Worm (Caenorhabditis elegans) whole organism, late embryonic: ENCODE results near the gene zfp-3.

Experiments
- K02D7.2 ChIP-seq: sonication (generic microtip); optimal IDR thresholded peaks from 2 replicates; lab custom pipeline; 2017; ENCODE audit warnings: mild to moderate bottlenecking, missing genetic modification characterization, missing compliant biosample characterization
- ceh-48 ChIP-seq: sonication (generic microtip); optimal IDR thresholded peaks from 2 replicates; lab custom pipeline; 2016; ENCODE audit warnings: missing genetic modification characterization, inconsistent platforms, missing compliant biosample characterization
- ceh-9 ChIP-seq: sonication (generic microtip); optimal IDR thresholded peaks from 2 replicates; lab custom pipeline; 2016; ENCODE audit warnings: mild to moderate bottlenecking, missing genetic modification characterization, inconsistent platforms, missing compliant biosample characterization
- eyg-1 ChIP-seq: sonication (generic microtip); optimal IDR thresholded peaks from 2 replicates; lab custom pipeline; 2016; ENCODE audit warnings: missing genotype, missing genetic modification characterization, missing compliant biosample characterization
- gmeb-2 ChIP-seq: sonication (generic microtip); optimal IDR thresholded peaks from 2 replicates; lab custom pipeline; 2016; ENCODE audit warnings: missing genetic modification characterization, inconsistent platforms, missing compliant biosample characterization
- hlh-15 ChIP-seq: sonication (generic microtip); optimal IDR thresholded peaks from 2 replicates; lab custom pipeline; 2016; ENCODE audit warnings: missing genetic modification characterization, missing compliant biosample characterization
- nhr-232 ChIP-seq: sonication (generic microtip); optimal IDR thresholded peaks from 2 replicates; lab custom pipeline; 2016; ENCODE audit warnings: missing genetic modification characterization, missing compliant biosample characterization
- pqm-1 ChIP-seq: sonication (generic microtip); optimal IDR thresholded peaks from 2 replicates; lab custom pipeline; 2016; ENCODE audit warnings: missing genetic modification characterization, missing compliant biosample characterization
- syd-9 ChIP-seq: sonication (generic microtip); optimal IDR thresholded peaks from 2 replicates; lab custom pipeline; 2016; ENCODE audit warnings: mild to moderate bottlenecking, missing genetic modification characterization, moderate library complexity, missing compliant biosample characterization
- unc-55 ChIP-seq: sonication (generic microtip); optimal IDR thresholded peaks from 2 replicates; lab custom pipeline; 2017; ENCODE audit warnings: missing biosample characterization, missing genetic modification reagents, missing genetic modification characterization
- unc-86 ChIP-seq: sonication (generic microtip); optimal IDR thresholded peaks from 2 replicates; lab custom pipeline; 2016; ENCODE audit warnings: missing genetic modification characterization, missing compliant biosample characterization

ce11 chrX:1494256-1494655 lies 47.8 kb upstream of the zfp-3 start, which contains the start of gene F09E10.5:
- TF ChIP-seq syd-9, result no peak
- TF ChIP-seq K02D7.2 (tag; lab: Kevin White, UChicago), result no peak
- TF ChIP-seq ceh-9, result no peak
- TF ChIP-seq eyg-1, result no peak
- TF ChIP-seq unc-86 (tag; lab: Kevin White, UChicago), result no peak
- no peak for TF ChIP-seq hlh-15 (tag; lab: Kevin White, UChicago)
- no peak for TF ChIP-seq ceh-48
- no peak for TF ChIP-seq unc-55 (GFP tag; lab: Kevin White, UChicago)
- no peak for TF ChIP-seq nhr-232
- TF ChIP-seq gmeb-2 (tag; lab: Kevin White, UChicago), result no peak
- TF ChIP-seq pqm-1 (tag; lab: Kevin White, UChicago), result no peak
